Worm (Caenorhabditis elegans): ENCODE measurements around the gene F56A8.4.

- no peak for TF ChIP-seq unc-62 (GFP tag; optimal IDR thresholded peaks at IDR 0.05)
- no peak for TF ChIP-seq C17E4.6 (GFP tag; IDR thresholded peaks at IDR 0.05)
- TF ChIP-seq dox-1 (GFP tag; IDR thresholded peaks at IDR 0.05) = no peak
- TF ChIP-seq mel-28 (tag; optimal IDR thresholded peaks at IDR 0.05; ENCODE audit: borderline replicate concordance) = no peak
- TF ChIP-seq snpc-4 (GFP tag; optimal IDR thresholded peaks at IDR 0.05) = no peak
- TF ChIP-seq snpc-4 (tag; optimal IDR thresholded peaks at IDR 0.05) = no peak
- TF ChIP-seq madf-6 (GFP tag; IDR thresholded peaks at IDR 0.05) = no peak
- TF ChIP-seq ama-1 (optimal IDR thresholded peaks at IDR 0.05) = no peak
- no peak for TF ChIP-seq ama-1 (GFP tag; optimal IDR thresholded peaks at IDR 0.05)
- TF ChIP-seq pha-4 (tag; optimal IDR thresholded peaks at IDR 0.05) = no peak
- no peak for TF ChIP-seq tbp1 (GFP tag; optimal IDR thresholded peaks at IDR 0.05)
- no peak for TF ChIP-seq bed-1 (GFP tag; IDR thresholded peaks at IDR 0.05)
Observed at ce11 chrIII:13301983-13302382, 38.9 kb downstream of the F56A8.4 start.
